Worm (Caenorhabditis elegans): Measurements from ENCODE around the gene sdz-12.

sdz-12 gene

ce11 chrII:3681365-3682083 lies 50.1 kb downstream of the sdz-12 start, which contains the start of gene F19B10.10:
F19B10.10 (minus strand) TSS chrII:3681415.
- TF ChIP-seq hlh-6 (tag; optimal IDR thresholded peaks at IDR 0.05) (no peak), madf-2 (tag; optimal IDR thresholded peaks at IDR 0.05) (no peak), C38D4.7 (GFP tag; optimal IDR thresholded peaks at IDR 0.05) (no peak), tbx-2 (tag; optimal IDR thresholded peaks at IDR 0.05) (no peak), ceh-18 (tag; optimal IDR thresholded peaks at IDR 0.05) (no peak), ceh-19 (GFP tag; optimal IDR thresholded peaks at IDR 0.05) (no peak), sox-4 (tag; optimal IDR thresholded peaks at IDR 0.05) (no peak), ahr-1 (tag; optimal IDR thresholded peaks at IDR 0.05) (no peak), unc-42 (tag; optimal IDR thresholded peaks at IDR 0.05) (no peak), elt-4 (tag; optimal IDR thresholded peaks at IDR 0.05) (no peak), hlh-8 (tag; optimal IDR thresholded peaks at IDR 0.05) (no peak)

DNA sequence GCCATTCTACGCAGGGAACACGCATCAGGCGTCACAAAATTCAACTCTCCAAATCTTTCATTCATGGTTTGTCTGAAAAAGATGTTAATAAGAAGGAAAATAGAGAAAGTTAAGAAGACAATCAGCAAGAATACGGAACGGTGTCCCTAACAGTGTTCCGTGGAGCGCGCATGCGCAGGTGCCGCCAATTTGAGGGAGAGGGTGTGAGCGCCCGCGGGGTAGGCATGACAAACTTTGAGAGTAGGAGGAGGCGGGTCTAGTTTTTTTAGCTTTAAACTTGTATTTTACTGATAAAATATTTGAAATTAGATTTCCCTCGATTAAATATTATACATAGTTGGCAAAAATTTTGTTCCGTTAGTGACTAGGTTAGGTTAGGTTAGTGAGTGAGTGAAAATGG lies 51.3 kb downstream of the sdz-12 start:
- no peak for TF ChIP-seq tbx-2 (tag; optimal IDR thresholded peaks at IDR 0.05)
- TF ChIP-seq mec-3 (tag; optimal IDR thresholded peaks at IDR 0.05; ENCODE audit: borderline replicate concordance), result no peak
- TF ChIP-seq lin-11 (tag; optimal IDR thresholded peaks at IDR 0.05), result no peak
- TF ChIP-seq ceh-31 (tag; optimal IDR thresholded peaks at IDR 0.05), result no peak
- no peak for TF ChIP-seq unc-55 (GFP tag; optimal IDR thresholded peaks at IDR 0.05)
- TF ChIP-seq pax-1 (tag; optimal IDR thresholded peaks at IDR 0.05), result no peak
- TF ChIP-seq hlh-6 (tag; optimal IDR thresholded peaks at IDR 0.05), result no peak
- TF ChIP-seq fax-1 (tag; optimal IDR thresholded peaks at IDR 0.05), result no peak
- TF ChIP-seq T23F11.4 (GFP tag; optimal IDR thresholded peaks at IDR 0.05), result no peak
- no peak for TF ChIP-seq che-1 (tag; optimal IDR thresholded peaks at IDR 0.05)

Measured in whole organism, late embryonic.